Fruit fly (Drosophila melanogaster): ENCODE measurements around the gene CG42711.

CG42711 gene

dm6 chr2L:13904331-13904911 is 26.7 kb downstream of the CG42711 start, which contains the start of gene Smg5:
Gene Smg5, minus strand, starts transcription at chr2L:13904661.
- TF ChIP-seq CG32264 (GFP tag; optimal IDR thresholded peaks at IDR 0.05), result peak; percentile 57
- peak; percentile 96 for TF ChIP-seq sv (GFP tag; optimal IDR thresholded peaks at IDR 0.05)
- peak; percentile 68 for TF ChIP-seq dmrt93B (GFP tag; optimal IDR thresholded peaks at IDR 0.05)
- peak; percentile 100 for TF ChIP-seq Dif (GFP tag; optimal IDR thresholded peaks at IDR 0.05; ENCODE audit: partially characterized antibody)
- TF ChIP-seq Jra (GFP tag; optimal IDR thresholded peaks at IDR 0.05), result peak; percentile 74
- TF ChIP-seq dsf (GFP tag; optimal IDR thresholded peaks at IDR 0.05; ENCODE audit: borderline replicate concordance), result peak; percentile 34
- no peak for TF ChIP-seq jim (GFP tag; optimal IDR thresholded peaks at IDR 0.05)
- TF ChIP-seq fru (GFP tag; optimal IDR thresholded peaks at IDR 0.05), result peak; percentile 84
- TF ChIP-seq CG9705 (GFP tag; optimal IDR thresholded peaks at IDR 0.05), result peak; percentile 78
- TF ChIP-seq Rel (GFP tag; optimal IDR thresholded peaks at IDR 0.05), result no peak
- peak; percentile 23 for TF ChIP-seq Rel (tag; optimal IDR thresholded peaks at IDR 0.05)
- peak; percentile 100 for TF ChIP-seq Vsx2 (GFP tag; optimal IDR thresholded peaks at IDR 0.05; ENCODE audit: partially characterized antibody)
- peak; percentile 91 for TF ChIP-seq woc (GFP tag; optimal IDR thresholded peaks at IDR 0.05)
- peak; percentile 83 for TF ChIP-seq Hnf4 (GFP tag; optimal IDR thresholded peaks at IDR 0.05)
- no peak for TF ChIP-seq CrebA (GFP tag; optimal IDR thresholded peaks at IDR 0.05; ENCODE audit: borderline replicate concordance)
- TF ChIP-seq Hr83 (GFP tag; optimal IDR thresholded peaks at IDR 0.05; ENCODE audit: poor library complexity, severe bottlenecking), result peak; percentile 61
- peak; percentile 82 for TF ChIP-seq psq (GFP tag; optimal IDR thresholded peaks at IDR 0.05)
- peak; percentile 58 to 89 for TF ChIP-seq foxo (GFP tag; optimal IDR thresholded peaks at IDR 0.05)
- peak; percentile 78 for TF ChIP-seq HLH106 (tag; optimal IDR thresholded peaks at IDR 0.05)
- no peak for TF ChIP-seq Abd-B (GFP tag; optimal IDR thresholded peaks at IDR 0.05)
- TF ChIP-seq br (GFP tag; optimal IDR thresholded peaks at IDR 0.05), result peak; percentile 85
- TF ChIP-seq N (GFP tag; optimal IDR thresholded peaks at IDR 0.05), result peak; percentile 59
- TF ChIP-seq h (GFP tag; optimal IDR thresholded peaks at IDR 0.05), result peak; percentile 88
- TF ChIP-seq OdsH (GFP tag; optimal IDR thresholded peaks at IDR 0.05), result peak; percentile 69
- no peak for TF ChIP-seq tai (GFP tag; optimal IDR thresholded peaks at IDR 0.05)
- no peak for TF ChIP-seq Hr78 (GFP tag; optimal IDR thresholded peaks at IDR 0.05)
- TF ChIP-seq Dfd (GFP tag; optimal IDR thresholded peaks at IDR 0.05), result no peak
- no peak for TF ChIP-seq Mio (GFP tag; optimal IDR thresholded peaks at IDR 0.05)
- TF ChIP-seq Sp1 (GFP tag; optimal IDR thresholded peaks at IDR 0.05), result peak; percentile 62
- TF ChIP-seq GATAd (GFP tag; optimal IDR thresholded peaks at IDR 0.05), result peak; percentile 46
- no peak for TF ChIP-seq usp (GFP tag; optimal IDR thresholded peaks at IDR 0.05)
- no peak for TF ChIP-seq pan (optimal IDR thresholded peaks at IDR 0.05)
- TF ChIP-seq Myc (optimal IDR thresholded peaks at IDR 0.05), result peak; percentile 76
- peak; percentile 85 for TF ChIP-seq ey (GFP tag; optimal IDR thresholded peaks at IDR 0.05)
- peak; percentile 89 for TF ChIP-seq rgr (GFP tag; optimal IDR thresholded peaks at IDR 0.05)
- TF ChIP-seq dl (GFP tag; optimal IDR thresholded peaks at IDR 0.05; ENCODE audit: insufficient read depth in 1 of 2, partially characterized antibody in 2 of 2), result peak; percentile 98 to 99
- peak; percentile 1 for TF ChIP-seq sage (GFP tag; optimal IDR thresholded peaks at IDR 0.05)
- no peak for TF ChIP-seq brk (GFP tag; optimal IDR thresholded peaks at IDR 0.05)
- no peak for TF ChIP-seq lola (GFP tag; optimal IDR thresholded peaks at IDR 0.05)

- TF ChIP-seq Vsx2 (GFP tag; optimal IDR thresholded peaks at IDR 0.05; ENCODE audit: partially characterized antibody), result no peak
- peak; percentile 3 for TF ChIP-seq CG9705 (GFP tag; optimal IDR thresholded peaks at IDR 0.05)
- TF ChIP-seq Hr78 (GFP tag; optimal IDR thresholded peaks at IDR 0.05), result no peak
- no peak for TF ChIP-seq psq (GFP tag; optimal IDR thresholded peaks at IDR 0.05)
- peak; percentile 86 for TF ChIP-seq Hr83 (GFP tag; optimal IDR thresholded peaks at IDR 0.05; ENCODE audit: poor library complexity, severe bottlenecking)
- TF ChIP-seq ey (GFP tag; optimal IDR thresholded peaks at IDR 0.05), result no peak
- no peak for TF ChIP-seq dl (GFP tag; optimal IDR thresholded peaks at IDR 0.05; ENCODE audit: insufficient read depth in 1 of 2, partially characterized antibody in 2 of 2)
- no peak for TF ChIP-seq Rel (GFP tag; optimal IDR thresholded peaks at IDR 0.05)
- TF ChIP-seq Rel (tag; optimal IDR thresholded peaks at IDR 0.05), result no peak
These were observed 27.3 kb downstream of the CG42711 start for dm6 chr2L:13903796-13904330.

Data from whole organism, wandering third instar larva.